Fruit fly (Drosophila melanogaster) whole organism, embryonic: ENCODE data around the gene Pdxk.

ENCODE experiments used
- ATbp ChIP-seq: fragments of 200-800 bp; sonication (Bioruptor generic); optimal IDR thresholded peaks from 2 replicates; lab custom pipeline; 2017; ENCODE audit warnings: missing biosample characterization, mild to moderate bottlenecking, missing genetic modification characterization, missing genetic modification reagents
- Adf1 ChIP-seq: fragments of 200-800 bp; sonication (Bioruptor generic); IDR thresholded peaks from 2 replicates; pipeline ENCODE4 v1.3.6; 2022; ENCODE audit warnings: missing biosample characterization, missing genetic modification characterization
- Atf3 ChIP-seq: fragments of 200-800 bp; sonication (Bioruptor generic); optimal IDR thresholded peaks from 3 replicates; lab custom pipeline; 2016; ENCODE audit warnings: missing biosample characterization, missing genetic modification characterization
- CG10147 ChIP-seq: fragments of 200-800 bp; sonication (Bioruptor generic); optimal IDR thresholded peaks from 2 replicates; lab custom pipeline; 2019; ENCODE audit warnings: missing biosample characterization, mild to moderate bottlenecking, missing genetic modification characterization, moderate library complexity
- CG13775 ChIP-seq: fragments of 200-800 bp; sonication (Bioruptor generic); optimal IDR thresholded peaks from 3 replicates; lab custom pipeline; 2017; ENCODE audit warnings: missing biosample characterization, mild to moderate bottlenecking, missing genetic modification characterization
- CG13894 ChIP-seq: fragments of 200-800 bp; sonication (Bioruptor generic); optimal IDR thresholded peaks from 3 replicates; lab custom pipeline; 2018; ENCODE audit warnings: missing biosample characterization, mild to moderate bottlenecking, missing genetic modification characterization, moderate library complexity
- CG14014 ChIP-seq: fragments of 200-800 bp; sonication (Bioruptor generic); IDR thresholded peaks from 2 replicates; pipeline ENCODE4 v1.3.6; 2022; ENCODE audit warnings: missing biosample characterization, missing genetic modification characterization
- CG16863 ChIP-seq: fragments of 200-800 bp; sonication (Bioruptor generic); optimal IDR thresholded peaks from 3 replicates; lab custom pipeline; 2016; ENCODE audit warnings: missing biosample characterization, missing genetic modification characterization
- CG31388 ChIP-seq: fragments of 200-800 bp; sonication (Bioruptor generic); optimal IDR thresholded peaks from 2 replicates; lab custom pipeline; 2016; ENCODE audit warnings: missing biosample characterization, missing genetic modification characterization
- CG4360 ChIP-seq: fragments of 200-800 bp; sonication (Bioruptor generic); IDR thresholded peaks from 2 replicates; pipeline ENCODE4 v1.3.6; 2022; ENCODE audit warnings: missing biosample characterization, missing genetic modification characterization
- CG4617 ChIP-seq: fragments of 200-800 bp; sonication (Bioruptor generic); optimal IDR thresholded peaks from 3 replicates; lab custom pipeline; 2016; ENCODE audit warnings: missing biosample characterization, missing genetic modification characterization, borderline replicate concordance
- CG5953 ChIP-seq: fragments of 200-800 bp; sonication (Bioruptor generic); IDR thresholded peaks from 2 replicates; pipeline ENCODE4 v1.3.6; 2022; ENCODE audit warnings: missing biosample characterization, missing genetic modification characterization
- CG7271 ChIP-seq: fragments of 200-800 bp; sonication (Bioruptor generic); optimal IDR thresholded peaks from 2 replicates; lab custom pipeline; 2018; ENCODE audit warnings: missing biosample characterization, mild to moderate bottlenecking, missing genetic modification characterization, moderate library complexity
- CG9215 ChIP-seq: fragments of 200-800 bp; sonication (Bioruptor generic); IDR thresholded peaks from 2 replicates; pipeline ENCODE4 v1.3.6; 2022; ENCODE audit warnings: missing biosample characterization, missing genetic modification characterization
- CG9932 ChIP-seq: fragments of 200-800 bp; sonication (Bioruptor generic); IDR thresholded peaks from 2 replicates; pipeline ENCODE4 v1.3.6; 2022; ENCODE audit warnings: missing biosample characterization, missing genetic modification characterization
- CHES-1-like ChIP-seq: fragments of 200-800 bp; sonication (Bioruptor generic); optimal IDR thresholded peaks from 2 replicates; lab custom pipeline; 2016; ENCODE audit warnings: missing biosample characterization, missing genetic modification characterization
- D ChIP-seq, 2 experiments: fragments of 200-800 bp in 1 of 2; fragments of >200 bp in 1 of 2; sonication (Bioruptor generic) in 1 of 2; optimal IDR thresholded peaks; 2 replicates in 1 of 2; 3 replicates in 1 of 2; lab custom pipeline; 2017; ENCODE audit warnings: mild to moderate bottlenecking in 1 of 2, missing biosample characterization in 1 of 2, missing genetic modification characterization in 1 of 2, missing genetic modification reagents in 1 of 2
- Dad ChIP-seq: fragments of 200-800 bp; sonication (Bioruptor generic); optimal IDR thresholded peaks from 3 replicates; lab custom pipeline; 2016; ENCODE audit warnings: missing biosample characterization, missing genetic modification characterization
- Dbx ChIP-seq: fragments of 200-800 bp; sonication (Bioruptor generic); IDR thresholded peaks from 3 replicates; pipeline ENCODE4 v1.3.6; 2022; ENCODE audit warnings: missing biosample characterization, missing genetic modification characterization
- Drgx ChIP-seq: fragments of 200-800 bp; sonication (Bioruptor generic); IDR thresholded peaks from 2 replicates; pipeline ENCODE4 v1.3.6; 2022; ENCODE audit warnings: missing biosample characterization, missing genetic modification characterization
- Fer1 ChIP-seq: fragments of 200-800 bp; sonication (Bioruptor generic); optimal IDR thresholded peaks from 2 replicates; lab custom pipeline; 2017; ENCODE audit warnings: missing biosample characterization, mild to moderate bottlenecking, missing genetic modification characterization
- Fer2 ChIP-seq: fragments of 200-800 bp; sonication (Bioruptor generic); optimal IDR thresholded peaks from 2 replicates; lab custom pipeline; 2018; ENCODE audit warnings: missing biosample characterization, mild to moderate bottlenecking, missing genetic modification characterization, moderate library complexity
- Kr ChIP-seq: fragments of 200-800 bp; sonication (Bioruptor generic); optimal IDR thresholded peaks from 2 replicates; lab custom pipeline; 2017; ENCODE audit warnings: missing biosample characterization, mild to moderate bottlenecking, missing genetic modification characterization
- MBD-R2 ChIP-seq: fragments of 200-800 bp; sonication (Bioruptor generic); IDR thresholded peaks from 2 replicates; pipeline ENCODE4 v1.3.6; 2022; ENCODE audit warnings: missing biosample characterization, missing genetic modification characterization
- MESR4 ChIP-seq: fragments of 200-800 bp; sonication (Bioruptor generic); optimal IDR thresholded peaks from 2 replicates; lab custom pipeline; 2018; ENCODE audit warnings: missing biosample characterization, mild to moderate bottlenecking, missing genetic modification characterization, moderate library complexity
- Mes4 ChIP-seq: fragments of 200-800 bp; sonication (Bioruptor generic); optimal IDR thresholded peaks from 2 replicates; lab custom pipeline; 2016; ENCODE audit warnings: missing biosample characterization, missing genetic modification characterization
- NC2α ChIP-seq: fragments of 200-800 bp; sonication (Bioruptor generic); optimal IDR thresholded peaks from 2 replicates; lab custom pipeline; 2016; ENCODE audit warnings: missing biosample characterization, missing genetic modification characterization
- Neu2 ChIP-seq: fragments of 200-800 bp; sonication (Bioruptor generic); optimal IDR thresholded peaks from 3 replicates; lab custom pipeline; 2016; ENCODE audit warnings: missing biosample characterization, missing genetic modification characterization, borderline replicate concordance
- Oaz ChIP-seq: fragments of 200-800 bp; sonication (Bioruptor generic); IDR thresholded peaks from 2 replicates; pipeline ENCODE4 v1.3.6; 2022; ENCODE audit warnings: missing biosample characterization, missing genetic modification characterization
- Opbp ChIP-seq: fragments of 200-800 bp; sonication (Bioruptor generic); IDR thresholded peaks from 3 replicates; pipeline ENCODE4 v1.3.6; 2022; ENCODE audit warnings: missing biosample characterization, missing genetic modification characterization; ENCODE audit not compliant: partially characterized antibody
- Ptx1 ChIP-seq: fragments of 200-800 bp; sonication (Bioruptor generic); IDR thresholded peaks from 2 replicates; pipeline ENCODE4 v1.3.6; 2022; ENCODE audit warnings: missing biosample characterization, missing genetic modification characterization
- Rx ChIP-seq: fragments of 200-800 bp; sonication (Bioruptor generic); IDR thresholded peaks from 2 replicates; pipeline ENCODE4 v1.3.6; 2022; ENCODE audit warnings: missing biosample characterization, missing genetic modification characterization
- Sry-β ChIP-seq: fragments of 200-800 bp; sonication (Bioruptor generic); optimal IDR thresholded peaks from 2 replicates; lab custom pipeline; 2018; ENCODE audit warnings: missing biosample characterization, mild to moderate bottlenecking, missing genetic modification characterization, moderate library complexity
- Stat92E ChIP-seq, 3 experiments: fragments of >200 bp in 2 of 3; fragments of 200-800 bp in 1 of 3; sonication (Bioruptor generic) in 1 of 3; optimal IDR thresholded peaks; 2 replicates each; lab custom pipeline; 2017 to 2019; ENCODE audit warnings: missing biosample characterization in 3 of 3, missing genetic modification characterization in 3 of 3, mild to moderate bottlenecking in 1 of 3, moderate library complexity in 1 of 3
- YL-1 ChIP-seq: fragments of 200-800 bp; sonication (Bioruptor generic); optimal IDR thresholded peaks from 3 replicates; lab custom pipeline; 2017; ENCODE audit warnings: missing biosample characterization, mild to moderate bottlenecking, missing genetic modification characterization
- ato ChIP-seq: fragments of 200-800 bp; sonication (Bioruptor generic); IDR thresholded peaks from 2 replicates; pipeline ENCODE4 v1.3.6; 2022; ENCODE audit warnings: missing biosample characterization, missing genetic modification characterization; ENCODE audit not compliant: partially characterized antibody
- btn ChIP-seq: fragments of 200-800 bp; sonication (Bioruptor generic); optimal IDR thresholded peaks from 2 replicates; lab custom pipeline; 2016; ENCODE audit warnings: missing biosample characterization, missing genetic modification characterization
- danr ChIP-seq: fragments of 200-800 bp; sonication (Bioruptor generic); IDR thresholded peaks from 2 replicates; pipeline ENCODE4 v1.3.6; 2022; ENCODE audit warnings: missing biosample characterization, missing genetic modification characterization
- dpn ChIP-seq, 2 experiments: fragments of 200-800 bp; sonication (Bioruptor generic); optimal IDR thresholded peaks; 3 replicates each; lab custom pipeline; 2016; ENCODE audit warnings: missing biosample characterization in 2 of 2, missing genetic modification characterization in 2 of 2
- emc ChIP-seq: fragments of 200-800 bp; sonication (Bioruptor generic); optimal IDR thresholded peaks from 2 replicates; lab custom pipeline; 2016; ENCODE audit warnings: missing biosample characterization, missing genetic modification characterization
- ind ChIP-seq: fragments of 200-800 bp; sonication (Bioruptor generic); optimal IDR thresholded peaks from 3 replicates; lab custom pipeline; 2016; ENCODE audit warnings: missing biosample characterization, missing genetic modification characterization
- kni ChIP-seq: fragments of 200-800 bp; sonication (Bioruptor generic); optimal IDR thresholded peaks from 3 replicates; lab custom pipeline; 2017; ENCODE audit warnings: mild to moderate bottlenecking, missing biosample characterization, missing genetic modification reagents, missing genetic modification characterization
- knrl ChIP-seq: fragments of 200-800 bp; sonication (Bioruptor generic); IDR thresholded peaks from 3 replicates; pipeline ENCODE4 v1.3.6; 2022; ENCODE audit warnings: missing biosample characterization, missing genetic modification characterization; ENCODE audit not compliant: partially characterized antibody
- mld ChIP-seq: fragments of 200-800 bp; sonication (Bioruptor generic); IDR thresholded peaks from 3 replicates; pipeline ENCODE4 v1.3.6; 2022; ENCODE audit warnings: missing biosample characterization, missing genetic modification characterization; ENCODE audit not compliant: partially characterized antibody
- oc ChIP-seq: fragments of 200-800 bp; sonication (Bioruptor generic); optimal IDR thresholded peaks from 2 replicates; lab custom pipeline; 2018; ENCODE audit warnings: missing biosample characterization, mild to moderate bottlenecking, missing genetic modification characterization, moderate library complexity
- pita ChIP-seq: fragments of 200-800 bp; sonication (Bioruptor generic); optimal IDR thresholded peaks from 2 replicates; lab custom pipeline; 2017; ENCODE audit warnings: missing biosample characterization, mild to moderate bottlenecking, missing genetic modification characterization
- ranshi ChIP-seq: fragments of 200-800 bp; sonication (Bioruptor generic); IDR thresholded peaks from 2 replicates; pipeline ENCODE4 v1.3.6; 2022; ENCODE audit warnings: missing biosample characterization, missing genetic modification characterization
- run ChIP-seq: fragments of 200-800 bp; sonication (Bioruptor generic); optimal IDR thresholded peaks from 3 replicates; lab custom pipeline; 2018; ENCODE audit warnings: missing biosample characterization, mild to moderate bottlenecking, missing genetic modification characterization
- sqz ChIP-seq: fragments of 200-800 bp; sonication (Bioruptor generic); optimal IDR thresholded peaks from 3 replicates; lab custom pipeline; 2018; ENCODE audit warnings: missing biosample characterization, mild to moderate bottlenecking, missing genetic modification characterization
- ssp ChIP-seq: fragments of 200-800 bp; sonication (Bioruptor generic); IDR thresholded peaks from 2 replicates; pipeline ENCODE4 v1.3.6; 2022; ENCODE audit warnings: missing biosample characterization, missing genetic modification characterization
- wek ChIP-seq: fragments of 200-800 bp; sonication (Bioruptor generic); optimal IDR thresholded peaks from 3 replicates; lab custom pipeline; 2018; ENCODE audit warnings: missing biosample characterization, mild to moderate bottlenecking, missing genetic modification characterization, moderate library complexity

The Pdxk gene

dm6 chr3L:9367431-9367867, 7.3 kb downstream of the Pdxk start (continued):
- TF ChIP-seq Dbx (GFP tag; lab: Robert Waterston, UW) (no peak), run (tag; lab: Kevin White, UChicago) (no peak), knrl (GFP tag; lab: Robert Waterston, UW) (0 out of 3 replicates have a peak, but pooled peaks have one; percentile 41), Oaz (GFP tag; lab: Robert Waterston, UW) (no peak), Opbp (GFP tag; lab: Robert Waterston, UW) (no peak), CG14014 (GFP tag; lab: Robert Waterston, UW) (no peak), CG31388 (GFP tag; lab: Kevin White, UChicago) (no peak), mld (GFP tag; lab: Robert Waterston, UW) (no peak), kni (GFP tag; lab: Kevin White, UChicago) (no peak), danr (GFP tag; lab: Robert Waterston, UW) (no peak), Fer1 (GFP tag; lab: Kevin White, UChicago) (no peak), CG7271 (tag; lab: Kevin White, UChicago) (no peak), ind (GFP tag; lab: Kevin White, UChicago) (no peak), CG16863 (GFP tag; lab: Kevin White, UChicago) (no peak), ssp (GFP tag; lab: Robert Waterston, UW) (no peak), Neu2 (GFP tag; lab: Kevin White, UChicago) (no peak), CG9932 (GFP tag; lab: Robert Waterston, UW) (no peak), pita (GFP tag; lab: Kevin White, UChicago) (no peak), Fer2 (tag; lab: Kevin White, UChicago) (no peak), Kr (GFP tag; lab: Kevin White, UChicago) (no peak), oc (tag; lab: Kevin White, UChicago) (no peak), MBD-R2 (no peak), Drgx (GFP tag; lab: Robert Waterston, UW) (peak; percentile 51; the same call in 1 of the 2 replicates), CG5953 (no peak), CG9215 (no peak), MESR4 (GFP tag; lab: Kevin White, UChicago) (peak; percentile 65), ranshi (GFP tag; lab: Robert Waterston, UW) (no peak), emc (no peak), dpn (GFP tag; optimal IDR thresholded peaks at IDR 0.05; lab: Kevin White, UChicago) (no peak), Rx (GFP tag; lab: Robert Waterston, UW) (no peak), CG13775 (GFP tag; lab: Kevin White, UChicago) (no peak), Sry-β (no peak), CG4617 (peak; percentile 25), CG13894 (tag; lab: Kevin White, UChicago) (no peak), Adf1 (GFP tag; lab: Robert Waterston, UW) (no peak), wek (GFP tag; lab: Kevin White, UChicago) (no peak), Atf3 (no peak), Mes4 (GFP tag; lab: Kevin White, UChicago) (no peak), CG10147 (GFP tag; lab: Kevin White, UChicago) (no peak), NC2α (no peak), CG4360 (GFP tag; lab: Robert Waterston, UW) (no peak), D (optimal IDR thresholded peaks at IDR 0.05; lab: Kevin White, UChicago) (no peak), D (GFP tag; optimal IDR thresholded peaks at IDR 0.05; lab: Kevin White, UChicago) (no peak), Ptx1 (no peak), CHES-1-like (GFP tag; lab: Kevin White, UChicago) (peak; percentile 53), ato (GFP tag; lab: Robert Waterston, UW) (no peak), Dad (no peak), Stat92E (GFP tag; optimal IDR thresholded peaks at IDR 0.05; lab: Kevin White, UChicago) (no peak), ATbp (GFP tag; lab: Kevin White, UChicago) (no peak), YL-1 (peak; percentile 31), sqz (GFP tag; lab: Kevin White, UChicago) (peak; percentile 41), btn (GFP tag; lab: Kevin White, UChicago) (no peak)
